1 fruit fly cellular context compared by ENCODE assay signal in the genomic region with DNA sequence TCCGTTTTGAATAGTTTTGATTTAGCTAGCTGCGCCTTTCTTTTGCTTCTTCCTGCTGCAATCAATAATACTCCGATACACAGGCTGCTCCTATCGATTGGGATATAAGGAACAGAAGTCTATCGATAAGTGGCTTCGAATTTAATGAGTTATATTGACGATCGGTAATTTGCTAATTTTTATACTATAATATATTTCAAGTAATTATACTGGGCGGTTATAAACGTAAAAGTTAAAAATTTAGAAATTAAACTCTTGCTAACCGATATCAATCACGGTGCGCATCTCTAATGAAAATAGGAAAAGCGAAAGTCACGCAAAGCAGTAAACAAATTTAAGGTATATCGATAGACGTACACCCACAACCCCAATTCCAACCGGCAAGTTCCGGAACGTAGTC.
TF ChIP-seq lines count a peak whose summit lies in the region.

A gene (minus strand): TSS at position 73 of the 400 bp plus-strand sequence.
A gene (plus strand): TSS at position 336 of the 400 bp plus-strand sequence.
A gene (plus strand): TSS at position 336 of the 400 bp plus-strand sequence.

TF ChIP-seq in whole organism, embryonic, 481 proteins besides CTCF, POLR2A, EP300 and RAD21 (continued from another document and continues in another):
- TF ChIP-seq chn (GFP tag; optimal IDR thresholded peaks at IDR 0.05; lab: Kevin White, UChicago): peak; percentile 67
- TF ChIP-seq CG10267 (tag; optimal IDR thresholded peaks at IDR 0.05; lab: Kevin White, UChicago): peak; percentile 79
- peak; percentile 18; the same call in 1 of the 2 replicates for TF ChIP-seq CG1024 (GFP tag; IDR thresholded peaks at IDR 0.05; lab: Robert Waterston, UW)
- TF ChIP-seq Tbp (GFP tag; optimal IDR thresholded peaks at IDR 0.05; lab: Kevin White, UChicago): no peak
- peak; percentile 96 for TF ChIP-seq onecut (GFP tag; IDR thresholded peaks at IDR 0.05; lab: Robert Waterston, UW)
- TF ChIP-seq CG11696 (GFP tag; IDR thresholded peaks at IDR 0.05; lab: Robert Waterston, UW): 0 out of 2 replicates have a peak, but pooled peaks have one; percentile 23
- peak; percentile 80 for TF ChIP-seq CG18599 (GFP tag; optimal IDR thresholded peaks at IDR 0.05; lab: Kevin White, UChicago)
- no peak for TF ChIP-seq pita (GFP tag; optimal IDR thresholded peaks at IDR 0.05; lab: Kevin White, UChicago)
- TF ChIP-seq lilli (GFP tag; optimal IDR thresholded peaks at IDR 0.05; lab: Kevin White, UChicago): peak; percentile 87
- peak; percentile 61 for TF ChIP-seq pzg (GFP tag; optimal IDR thresholded peaks at IDR 0.05; lab: Kevin White, UChicago)
- TF ChIP-seq fd102C (GFP tag; optimal IDR thresholded peaks at IDR 0.05; lab: Kevin White, UChicago): no peak
- peak; percentile 67 to 80 for TF ChIP-seq Hr51 (GFP tag; optimal IDR thresholded peaks at IDR 0.05; lab: Kevin White, UChicago)
- TF ChIP-seq sna (GFP tag; IDR thresholded peaks at IDR 0.05; lab: Robert Waterston, UW; ENCODE audit: partially characterized antibody): peak; percentile 99
- peak; percentile 56 for TF ChIP-seq Side (GFP tag; optimal IDR thresholded peaks at IDR 0.05; lab: Kevin White, UChicago)
- TF ChIP-seq pho (GFP tag; optimal IDR thresholded peaks at IDR 0.05; lab: Kevin White, UChicago): peak; percentile 45
- TF ChIP-seq sens (GFP tag; lab: Kevin White, UChicago): peak; percentile 88
- TF ChIP-seq CG1603 (tag; optimal IDR thresholded peaks at IDR 0.05; lab: Kevin White, UChicago): peak; percentile 38
- TF ChIP-seq Ssrp (tag; optimal IDR thresholded peaks at IDR 0.05; lab: Kevin White, UChicago): peak; percentile 53
- no peak for TF ChIP-seq CG7928 (GFP tag; optimal IDR thresholded peaks at IDR 0.05; lab: Kevin White, UChicago)
- TF ChIP-seq shn (GFP tag; optimal IDR thresholded peaks at IDR 0.05; lab: Kevin White, UChicago): no peak
- peak; percentile 92 for TF ChIP-seq inv (GFP tag; IDR thresholded peaks at IDR 0.05; lab: Robert Waterston, UW; ENCODE audit: partially characterized antibody)
- no peak for TF ChIP-seq yki (optimal IDR thresholded peaks at IDR 0.05; lab: Kevin White, UChicago)
- no peak for TF ChIP-seq sqz (GFP tag; optimal IDR thresholded peaks at IDR 0.05; lab: Kevin White, UChicago)
- TF ChIP-seq jigr1 (GFP tag; IDR thresholded peaks at IDR 0.05; lab: Robert Waterston, UW): no peak
- no peak for TF ChIP-seq CG11398 (GFP tag; optimal IDR thresholded peaks at IDR 0.05; lab: Kevin White, UChicago)
- peak; percentile 99 for TF ChIP-seq CG13287 (GFP tag; IDR thresholded peaks at IDR 0.05; lab: Robert Waterston, UW; ENCODE audit: partially characterized antibody)
- TF ChIP-seq CG17385 (GFP tag; optimal IDR thresholded peaks at IDR 0.05; lab: Kevin White, UChicago): peak; percentile 84
- TF ChIP-seq Vsx1 (GFP tag; optimal IDR thresholded peaks at IDR 0.05; lab: Kevin White, UChicago): peak; percentile 7
- no peak for TF ChIP-seq Lpt (GFP tag; optimal IDR thresholded peaks at IDR 0.05; lab: Kevin White, UChicago)
- no peak for TF ChIP-seq CG10321 (GFP tag; IDR thresholded peaks at IDR 0.05; lab: Robert Waterston, UW)
- peak; percentile 36 for TF ChIP-seq ewg (GFP tag; optimal IDR thresholded peaks at IDR 0.05; lab: Kevin White, UChicago)
- TF ChIP-seq Abd-B (GFP tag; optimal IDR thresholded peaks at IDR 0.05; lab: Kevin White, UChicago): peak; percentile 84
- no peak for TF ChIP-seq repo (GFP tag; optimal IDR thresholded peaks at IDR 0.05; lab: Kevin White, UChicago)
- TF ChIP-seq Asciz (GFP tag; optimal IDR thresholded peaks at IDR 0.05; lab: Kevin White, UChicago): peak; percentile 38
- TF ChIP-seq CG8765 (GFP tag; IDR thresholded peaks at IDR 0.05; lab: Robert Waterston, UW): no peak
- TF ChIP-seq gcm (GFP tag; optimal IDR thresholded peaks at IDR 0.05; lab: Kevin White, UChicago): peak; percentile 76
- TF ChIP-seq fu2 (GFP tag; optimal IDR thresholded peaks at IDR 0.05; lab: Kevin White, UChicago): no peak
- peak; percentile 86 for TF ChIP-seq CG12659 (GFP tag; optimal IDR thresholded peaks at IDR 0.05; lab: Kevin White, UChicago)
- peak; percentile 30 for TF ChIP-seq fd3F (GFP tag; optimal IDR thresholded peaks at IDR 0.05; lab: Kevin White, UChicago)
- no peak for TF ChIP-seq CG16815 (GFP tag; optimal IDR thresholded peaks at IDR 0.05; lab: Kevin White, UChicago)
- TF ChIP-seq CG4282 (GFP tag; optimal IDR thresholded peaks at IDR 0.05; lab: Kevin White, UChicago): no peak
- peak; percentile 56; the same call in 1 of the 2 replicates for TF ChIP-seq CG4404 (GFP tag; IDR thresholded peaks at IDR 0.05; lab: Robert Waterston, UW)
- TF ChIP-seq ssp (GFP tag; IDR thresholded peaks at IDR 0.05; lab: Robert Waterston, UW): peak; percentile 45; the same call in 1 of the 2 replicates
- TF ChIP-seq Ptx1 (GFP tag; IDR thresholded peaks at IDR 0.05; lab: Robert Waterston, UW): peak; percentile 70
- TF ChIP-seq al (GFP tag; IDR thresholded peaks at IDR 0.05; lab: Robert Waterston, UW): peak; percentile 48; the same call in 1 of the 2 replicates
- no peak for TF ChIP-seq hth (optimal IDR thresholded peaks at IDR 0.05; lab: Kevin White, UChicago)
- TF ChIP-seq CG15269 (tag; optimal IDR thresholded peaks at IDR 0.05; lab: Kevin White, UChicago): peak; percentile 61
- TF ChIP-seq sens-2 (GFP tag; IDR thresholded peaks at IDR 0.05; lab: Robert Waterston, UW): peak; percentile 37; the same call in 1 of the 2 replicates
- TF ChIP-seq sob (GFP tag; IDR thresholded peaks at IDR 0.05; lab: Robert Waterston, UW): peak; percentile 76
- peak; percentile 17 for TF ChIP-seq odd (GFP tag; optimal IDR thresholded peaks at IDR 0.05; lab: Kevin White, UChicago)
- no peak for TF ChIP-seq CG17912 (GFP tag; optimal IDR thresholded peaks at IDR 0.05; lab: Kevin White, UChicago)
- no peak for TF ChIP-seq Trl (optimal IDR thresholded peaks at IDR 0.05; lab: Kevin White, UChicago)
- peak; percentile 48 for TF ChIP-seq Trl (GFP tag; optimal IDR thresholded peaks at IDR 0.05; lab: Kevin White, UChicago)
- no peak for TF ChIP-seq Myb (GFP tag; optimal IDR thresholded peaks at IDR 0.05; lab: Kevin White, UChicago)
- peak; percentile 26 for TF ChIP-seq CG9797 (GFP tag; optimal IDR thresholded peaks at IDR 0.05; lab: Kevin White, UChicago)
- no peak for TF ChIP-seq ash1 (GFP tag; optimal IDR thresholded peaks at IDR 0.05; lab: Kevin White, UChicago)
- TF ChIP-seq her (GFP tag; optimal IDR thresholded peaks at IDR 0.05; lab: Kevin White, UChicago): no peak
- no peak for TF ChIP-seq CG7372 (GFP tag; IDR thresholded peaks at IDR 0.05; lab: Robert Waterston, UW)
- TF ChIP-seq ems (GFP tag; optimal IDR thresholded peaks at IDR 0.05; lab: Kevin White, UChicago): peak; percentile 63
- peak; percentile 36 for TF ChIP-seq Oli (tag; optimal IDR thresholded peaks at IDR 0.05; lab: Kevin White, UChicago)
- peak; percentile 87 for TF ChIP-seq lbe (GFP tag; optimal IDR thresholded peaks at IDR 0.05; lab: Kevin White, UChicago)
- TF ChIP-seq Ets97D (GFP tag; optimal IDR thresholded peaks at IDR 0.05; lab: Kevin White, UChicago): peak; percentile 53
- TF ChIP-seq exex (tag; optimal IDR thresholded peaks at IDR 0.05; lab: Kevin White, UChicago): peak; percentile 54
- no peak for TF ChIP-seq Atf-2 (GFP tag; optimal IDR thresholded peaks at IDR 0.05; lab: Kevin White, UChicago)
- TF ChIP-seq Scr (GFP tag; IDR thresholded peaks at IDR 0.05; lab: Robert Waterston, UW; ENCODE audit: partially characterized antibody): peak; percentile 98
- no peak for TF ChIP-seq CG1832 (GFP tag; optimal IDR thresholded peaks at IDR 0.05; lab: Kevin White, UChicago)
- peak; percentile 46 for TF ChIP-seq Ets65A (GFP tag; lab: Kevin White, UChicago)
- no peak for TF ChIP-seq CG7786 (GFP tag; optimal IDR thresholded peaks at IDR 0.05; lab: Kevin White, UChicago)
- TF ChIP-seq CG32767 (GFP tag; IDR thresholded peaks at IDR 0.05; lab: Robert Waterston, UW): no peak
- TF ChIP-seq wdn (GFP tag; IDR thresholded peaks at IDR 0.05; lab: Robert Waterston, UW): no peak
- TF ChIP-seq HmgZ (tag; optimal IDR thresholded peaks at IDR 0.05; lab: Kevin White, UChicago): peak; percentile 78
- peak in 1 of 2 experiments; percentile 65 for TF ChIP-seq Eip74EF (GFP tag; optimal IDR thresholded peaks at IDR 0.05; lab: Kevin White, UChicago)
- peak; percentile 2 for TF ChIP-seq CG15011 (GFP tag; optimal IDR thresholded peaks at IDR 0.05; lab: Kevin White, UChicago)
- peak; percentile 74 for TF ChIP-seq CG12155 (GFP tag; optimal IDR thresholded peaks at IDR 0.05; lab: Kevin White, UChicago)
- no peak for TF ChIP-seq ac (GFP tag; optimal IDR thresholded peaks at IDR 0.05; lab: Kevin White, UChicago)
- no peak for TF ChIP-seq bab2 (GFP tag; optimal IDR thresholded peaks at IDR 0.05; lab: Kevin White, UChicago)
- TF ChIP-seq CG14965 (GFP tag; optimal IDR thresholded peaks at IDR 0.05; lab: Kevin White, UChicago; ENCODE audit: borderline replicate concordance): no peak
- no peak for TF ChIP-seq CG43689 (GFP tag; IDR thresholded peaks at IDR 0.05; lab: Robert Waterston, UW)
- TF ChIP-seq tgo (GFP tag; IDR thresholded peaks at IDR 0.05; lab: Robert Waterston, UW): peak; percentile 68
- peak; percentile 42 for TF ChIP-seq tup (GFP tag; optimal IDR thresholded peaks at IDR 0.05; lab: Kevin White, UChicago)
- TF ChIP-seq HLH54F (GFP tag; optimal IDR thresholded peaks at IDR 0.05; lab: Kevin White, UChicago): peak; percentile 16
- no peak for TF ChIP-seq jing (GFP tag; optimal IDR thresholded peaks at IDR 0.05; lab: Kevin White, UChicago)
- no peak for TF ChIP-seq cad (GFP tag; optimal IDR thresholded peaks at IDR 0.05; lab: Kevin White, UChicago)
- TF ChIP-seq CG8290 (GFP tag; optimal IDR thresholded peaks at IDR 0.05; lab: Kevin White, UChicago): peak; percentile 77
- peak in 1 of 2 experiments; percentile 60 for TF ChIP-seq CG8290 (tag; optimal IDR thresholded peaks at IDR 0.05; lab: Kevin White, UChicago)
- TF ChIP-seq gem (tag; optimal IDR thresholded peaks at IDR 0.05; lab: Kevin White, UChicago): peak; percentile 85
- peak; percentile 24 for TF ChIP-seq Antp (GFP tag; optimal IDR thresholded peaks at IDR 0.05; lab: Kevin White, UChicago)
- TF ChIP-seq CG17361 (GFP tag; IDR thresholded peaks at IDR 0.05; lab: Robert Waterston, UW): peak; percentile 80
- no peak for TF ChIP-seq CG16779 (GFP tag; IDR thresholded peaks at IDR 0.05; lab: Robert Waterston, UW)
- no peak for TF ChIP-seq p53 (GFP tag; optimal IDR thresholded peaks at IDR 0.05; lab: Kevin White, UChicago)
- no peak for TF ChIP-seq bigmax (GFP tag; optimal IDR thresholded peaks at IDR 0.05; lab: Kevin White, UChicago)
- peak; percentile 72 for TF ChIP-seq unpg (GFP tag; optimal IDR thresholded peaks at IDR 0.05; lab: Kevin White, UChicago)
- TF ChIP-seq cato (GFP tag; optimal IDR thresholded peaks at IDR 0.05; lab: Kevin White, UChicago; ENCODE audit: borderline replicate concordance): peak; percentile 32
- TF ChIP-seq Oaz (GFP tag; IDR thresholded peaks at IDR 0.05; lab: Robert Waterston, UW): no peak
- TF ChIP-seq psq (GFP tag; optimal IDR thresholded peaks at IDR 0.05; lab: Kevin White, UChicago): peak; percentile 43
- TF ChIP-seq grn (GFP tag; optimal IDR thresholded peaks at IDR 0.05; lab: Kevin White, UChicago): no peak
- TF ChIP-seq tna (GFP tag; IDR thresholded peaks at IDR 0.05; lab: Robert Waterston, UW; ENCODE audit: partially characterized antibody): peak; percentile 87; the same call in 1 of the 2 replicates
- no peak for TF ChIP-seq sr (GFP tag; IDR thresholded peaks at IDR 0.05; lab: Robert Waterston, UW)
- peak in 1 of 2 experiments; percentile 16 for TF ChIP-seq insv (GFP tag; optimal IDR thresholded peaks at IDR 0.05; lab: Kevin White, UChicago)
- peak; percentile 50 for TF ChIP-seq nau (GFP tag; optimal IDR thresholded peaks at IDR 0.05; lab: Kevin White, UChicago)
- TF ChIP-seq CG7357 (GFP tag; IDR thresholded peaks at IDR 0.05; lab: Robert Waterston, UW): peak; percentile 38; the same call in 1 of the 3 replicates
- peak; percentile 70 for TF ChIP-seq Sox100B (GFP tag; optimal IDR thresholded peaks at IDR 0.05; lab: Kevin White, UChicago)
- peak; percentile 27 for TF ChIP-seq oc (tag; optimal IDR thresholded peaks at IDR 0.05; lab: Kevin White, UChicago)
- TF ChIP-seq zfh2 (GFP tag; optimal IDR thresholded peaks at IDR 0.05; lab: Kevin White, UChicago): peak; percentile 41
- no peak for TF ChIP-seq sima (GFP tag; optimal IDR thresholded peaks at IDR 0.05; lab: Kevin White, UChicago)
- TF ChIP-seq lab (GFP tag; optimal IDR thresholded peaks at IDR 0.05; lab: Kevin White, UChicago): no peak
- TF ChIP-seq Dfd (GFP tag; optimal IDR thresholded peaks at IDR 0.05; lab: Kevin White, UChicago): no peak
- no peak for TF ChIP-seq Neu2 (GFP tag; optimal IDR thresholded peaks at IDR 0.05; lab: Kevin White, UChicago; ENCODE audit: borderline replicate concordance)
- TF ChIP-seq Pdp1 (GFP tag; optimal IDR thresholded peaks at IDR 0.05; lab: Kevin White, UChicago): peak; percentile 22 to 24
- peak; percentile 47 for TF ChIP-seq CG2202 (tag; optimal IDR thresholded peaks at IDR 0.05; lab: Kevin White, UChicago)
- no peak for TF ChIP-seq CG8478 (optimal IDR thresholded peaks at IDR 0.05; lab: Kevin White, UChicago)
- peak; percentile 90 for TF ChIP-seq mld (GFP tag; IDR thresholded peaks at IDR 0.05; lab: Robert Waterston, UW; ENCODE audit: partially characterized antibody)
- 0 out of 2 replicates have a peak, but pooled peaks have one; percentile 11 for TF ChIP-seq CG5953 (GFP tag; IDR thresholded peaks at IDR 0.05; lab: Robert Waterston, UW)
- no peak for TF ChIP-seq tx (GFP tag; optimal IDR thresholded peaks at IDR 0.05; lab: Kevin White, UChicago)
- TF ChIP-seq Atf6 (GFP tag; IDR thresholded peaks at IDR 0.05; lab: Robert Waterston, UW): peak; percentile 27; the same call in 1 of the 2 replicates
- TF ChIP-seq Mes4 (GFP tag; optimal IDR thresholded peaks at IDR 0.05; lab: Kevin White, UChicago): no peak
- TF ChIP-seq crc (GFP tag; optimal IDR thresholded peaks at IDR 0.05; lab: Kevin White, UChicago): no peak
- TF ChIP-seq Lhr (GFP tag; optimal IDR thresholded peaks at IDR 0.05; lab: Kevin White, UChicago): peak; percentile 56
- TF ChIP-seq CG4360 (GFP tag; IDR thresholded peaks at IDR 0.05; lab: Robert Waterston, UW): 0 out of 2 replicates have a peak, but pooled peaks have one; percentile 12
- peak; percentile 72 for TF ChIP-seq CG8924 (tag; optimal IDR thresholded peaks at IDR 0.05; lab: Kevin White, UChicago)
- no peak for TF ChIP-seq CG9876 (GFP tag; optimal IDR thresholded peaks at IDR 0.05; lab: Kevin White, UChicago)
- TF ChIP-seq E2f2 (GFP tag; IDR thresholded peaks at IDR 0.05; lab: Robert Waterston, UW): peak; percentile 64
- peak; percentile 67; the same call in 1 of the 2 replicates for TF ChIP-seq slbo (GFP tag; IDR thresholded peaks at IDR 0.05; lab: Robert Waterston, UW)
- TF ChIP-seq HHEX (GFP tag; optimal IDR thresholded peaks at IDR 0.05; lab: Kevin White, UChicago): peak; percentile 44
